Worm (Caenorhabditis elegans): ENCODE measurements around the gene H11L12.1.

The H11L12.1 gene

DNA sequence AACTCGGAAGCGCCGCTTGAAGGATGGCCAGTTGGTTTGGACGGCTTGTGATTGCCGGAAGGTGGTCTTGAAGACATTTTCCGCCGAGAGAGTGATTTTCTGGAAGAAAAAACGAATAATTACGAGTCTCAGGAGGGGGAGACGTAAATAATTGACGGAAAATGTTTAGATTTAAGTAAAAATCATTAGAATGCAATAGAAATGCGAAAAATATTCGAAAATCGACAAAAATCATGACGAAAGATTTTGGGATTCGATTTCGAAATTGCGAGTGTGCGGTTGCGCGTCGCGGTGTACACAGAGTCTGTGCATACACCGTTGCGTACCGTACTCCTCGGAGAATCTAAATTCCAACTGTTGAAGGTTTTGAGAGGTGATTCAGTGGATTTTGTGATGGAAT lies at the start of gene H11L12.1:
Gene H11L12.1, minus strand, starts transcription at position 101 of the 400 bp plus-strand sequence.
- TF ChIP-seq mes-2 (tag; optimal IDR thresholded peaks at IDR 0.05; ENCODE audit: poor library complexity, severe bottlenecking) (no peak), nhr-41 (GFP tag; IDR thresholded peaks at IDR 0.05) (no peak), hmg-1.1 (GFP tag; IDR thresholded peaks at IDR 0.05) (no peak), zag-1 (tag; optimal IDR thresholded peaks at IDR 0.05) (no peak), Y75B8A.6 (GFP tag; IDR thresholded peaks at IDR 0.05) (no peak), rbr-2 (tag; optimal IDR thresholded peaks at IDR 0.05) (no peak), ceh-32 (tag; optimal IDR thresholded peaks at IDR 0.05; ENCODE audit: poor library complexity) (no peak), fkh-10 (GFP tag; optimal IDR thresholded peaks at IDR 0.05) (no peak), lim-7 (GFP tag; IDR thresholded peaks at IDR 0.05) (no peak), lsy-2 (tag; optimal IDR thresholded peaks at IDR 0.05) (no peak), Y105C5A.15 (GFP tag; IDR thresholded peaks at IDR 0.05) (no peak), php-3 (GFP tag; IDR thresholded peaks at IDR 0.05) (no peak), lin-39 (tag; optimal IDR thresholded peaks at IDR 0.05) (no peak), nhr-28 (tag; optimal IDR thresholded peaks at IDR 0.05) (no peak), nhr-76 (tag; optimal IDR thresholded peaks at IDR 0.05) (no peak)

ce11 chrX:17714342-17715011 lies 3.0 kb upstream of the H11L12.1 start, which contains the start of gene cTel55X.1:
cTel55X.1 (plus strand) TSS chrX:17714961.
- peak; percentile 23 for TF ChIP-seq nhr-77 (tag; optimal IDR thresholded peaks at IDR 0.05)
- no peak for TF ChIP-seq ztf-7 (tag; optimal IDR thresholded peaks at IDR 0.05)
- TF ChIP-seq lin-15B (tag; optimal IDR thresholded peaks at IDR 0.05), result no peak
- TF ChIP-seq nhr-6 (tag; optimal IDR thresholded peaks at IDR 0.05), result no peak
- no peak for TF ChIP-seq daf-8 (GFP tag; IDR thresholded peaks at IDR 0.05)
- TF ChIP-seq nhr-48 (tag; optimal IDR thresholded peaks at IDR 0.05), result no peak
- TF ChIP-seq vab-7 (GFP tag; IDR thresholded peaks at IDR 0.05), result no peak
- peak; percentile 68 for TF ChIP-seq dmd-6 (GFP tag; IDR thresholded peaks at IDR 0.05)
- no peak for TF ChIP-seq spr-1 (tag; optimal IDR thresholded peaks at IDR 0.05)
- no peak for TF ChIP-seq ces-1 (GFP tag; optimal IDR thresholded peaks at IDR 0.05)
- TF ChIP-seq zfp-2 (tag; optimal IDR thresholded peaks at IDR 0.05), result no peak
- TF ChIP-seq zip-11 (GFP tag; IDR thresholded peaks at IDR 0.05), result no peak
- no peak for TF ChIP-seq F26F4.8 (GFP tag; conservative IDR thresholded peaks at IDR 0.05)
- no peak for TF ChIP-seq hmg-1.1 (GFP tag; IDR thresholded peaks at IDR 0.05)
- no peak for TF ChIP-seq hif-1 (tag; optimal IDR thresholded peaks at IDR 0.05)
- TF ChIP-seq ceh-62 (tag; optimal IDR thresholded peaks at IDR 0.05), result no peak
- no peak for TF ChIP-seq F10B5.3 (tag; optimal IDR thresholded peaks at IDR 0.05)
- no peak for TF ChIP-seq ceh-82 (tag; optimal IDR thresholded peaks at IDR 0.05)
- no peak for TF ChIP-seq aly-2 (tag; optimal IDR thresholded peaks at IDR 0.05)
- TF ChIP-seq nhr-237 (tag; optimal IDR thresholded peaks at IDR 0.05), result no peak
- TF ChIP-seq dpl-1 (GFP tag; optimal IDR thresholded peaks at IDR 0.05), result no peak
- TF ChIP-seq Y48G9A.11 (GFP tag; IDR thresholded peaks at IDR 0.05), result no peak
- TF ChIP-seq mes-2 (tag; optimal IDR thresholded peaks at IDR 0.05; ENCODE audit: poor library complexity, severe bottlenecking), result peak; percentile 47
- TF ChIP-seq zag-1 (tag; optimal IDR thresholded peaks at IDR 0.05), result no peak
- TF ChIP-seq nhr-28 (tag; optimal IDR thresholded peaks at IDR 0.05), result peak; percentile 77
- TF ChIP-seq snpc-1.2 (GFP tag; IDR thresholded peaks at IDR 0.05), result no peak
- no peak for TF ChIP-seq lin-1 (GFP tag; IDR thresholded peaks at IDR 0.05)
- TF ChIP-seq dmd-9 (GFP tag; IDR thresholded peaks at IDR 0.05), result no peak
- TF ChIP-seq lsy-2 (tag; optimal IDR thresholded peaks at IDR 0.05), result no peak
- TF ChIP-seq ceh-44 (GFP tag; IDR thresholded peaks at IDR 0.05), result no peak
- TF ChIP-seq daf-19 (GFP tag; conservative IDR thresholded peaks at IDR 0.05), result no peak
- no peak for TF ChIP-seq ztf-11 (tag; optimal IDR thresholded peaks at IDR 0.05)
- TF ChIP-seq lin-13 (GFP tag; optimal IDR thresholded peaks at IDR 0.05), result no peak
- no peak for TF ChIP-seq sdz-12 (GFP tag; optimal IDR thresholded peaks at IDR 0.05)
- TF ChIP-seq nhr-25 (tag; optimal IDR thresholded peaks at IDR 0.05; ENCODE audit: borderline replicate concordance, insufficient read depth), result no peak
- TF ChIP-seq hlh-11 (tag; optimal IDR thresholded peaks at IDR 0.05), result peak; percentile 39
- TF ChIP-seq ceh-20 (GFP tag; IDR thresholded peaks at IDR 0.05), result no peak
- no peak for TF ChIP-seq jun-1 (tag; optimal IDR thresholded peaks at IDR 0.05)
- no peak for TF ChIP-seq egl-27 (tag; optimal IDR thresholded peaks at IDR 0.05)
- no peak for TF ChIP-seq lim-7 (GFP tag; IDR thresholded peaks at IDR 0.05)
- TF ChIP-seq ceh-32 (tag; optimal IDR thresholded peaks at IDR 0.05; ENCODE audit: poor library complexity), result no peak

All from whole organism, L4 larva.